Fruit fly (Drosophila melanogaster) whole organism, embryonic: ENCODE results near the gene CG4660.

Source experiments
- Antp ChIP-seq: fragments of 200-800 bp; sonication (Bioruptor generic); optimal IDR thresholded peaks from 3 replicates; lab custom pipeline; 2016; ENCODE audit warnings: missing biosample characterization, missing genetic modification characterization
- Atf6 ChIP-seq: fragments of 200-800 bp; sonication (Bioruptor generic); IDR thresholded peaks from 2 replicates; pipeline ENCODE4 v1.3.6; 2022; ENCODE audit warnings: missing biosample characterization, missing genetic modification characterization
- CG10209 ChIP-seq: fragments of 200-800 bp; sonication (Bioruptor generic); optimal IDR thresholded peaks from 3 replicates; lab custom pipeline; 2017; ENCODE audit warnings: missing biosample characterization, mild to moderate bottlenecking, missing genetic modification characterization, missing genetic modification reagents
- CG11723 ChIP-seq: fragments of 200-800 bp; sonication (Bioruptor generic); optimal IDR thresholded peaks from 2 replicates; lab custom pipeline; 2017; ENCODE audit warnings: missing biosample characterization, mild to moderate bottlenecking, missing genetic modification characterization
- CG12942 ChIP-seq: fragments of 200-800 bp; sonication (Bioruptor generic); optimal IDR thresholded peaks from 3 replicates; lab custom pipeline; 2016; ENCODE audit warnings: missing biosample characterization, missing genetic modification characterization
- CG1603 ChIP-seq: fragments of 200-800 bp; sonication (Bioruptor generic); optimal IDR thresholded peaks from 2 replicates; lab custom pipeline; 2019; ENCODE audit warnings: missing biosample characterization, mild to moderate bottlenecking, missing genetic modification characterization, moderate library complexity
- CG17802 ChIP-seq: fragments of 200-800 bp; sonication (Bioruptor generic); optimal IDR thresholded peaks from 2 replicates; lab custom pipeline; 2018; ENCODE audit warnings: missing biosample characterization, mild to moderate bottlenecking, missing genetic modification characterization, moderate library complexity
- CG17912 ChIP-seq: fragments of 200-800 bp; sonication (Bioruptor generic); optimal IDR thresholded peaks from 2 replicates; lab custom pipeline; 2018; ENCODE audit warnings: missing biosample characterization, mild to moderate bottlenecking, missing genetic modification characterization
- CG1792 ChIP-seq: fragments of 200-800 bp; sonication (Bioruptor generic); optimal IDR thresholded peaks from 2 replicates; lab custom pipeline; 2016; ENCODE audit warnings: missing biosample characterization, missing genetic modification characterization
- CG31224 ChIP-seq: fragments of 200-800 bp; sonication (Bioruptor generic); IDR thresholded peaks from 2 replicates; pipeline ENCODE4 v1.3.6; 2022; ENCODE audit warnings: missing biosample characterization, missing genetic modification characterization
- CG31388 ChIP-seq: fragments of 200-800 bp; sonication (Bioruptor generic); optimal IDR thresholded peaks from 2 replicates; lab custom pipeline; 2016; ENCODE audit warnings: missing biosample characterization, missing genetic modification characterization
- CG32767 ChIP-seq: fragments of 200-800 bp; sonication (Bioruptor generic); IDR thresholded peaks from 2 replicates; pipeline ENCODE4 v1.3.6; 2022; ENCODE audit warnings: missing biosample characterization, missing genetic modification characterization
- CG3407 ChIP-seq: fragments of 200-800 bp; sonication (Bioruptor generic); optimal IDR thresholded peaks from 2 replicates; lab custom pipeline; 2018; ENCODE audit warnings: missing biosample characterization, mild to moderate bottlenecking, missing genetic modification characterization
- CG5245 ChIP-seq: fragments of 200-800 bp; sonication (Bioruptor generic); optimal IDR thresholded peaks from 3 replicates; lab custom pipeline; 2016; ENCODE audit warnings: missing biosample characterization, missing genetic modification characterization
- CG6654 ChIP-seq: fragments of 200-800 bp; sonication (Bioruptor generic); optimal IDR thresholded peaks from 2 replicates; lab custom pipeline; 2017; ENCODE audit warnings: missing biosample characterization, mild to moderate bottlenecking, missing genetic modification characterization
- CG7556 ChIP-seq: fragments of 200-800 bp; sonication (Bioruptor generic); optimal IDR thresholded peaks from 2 replicates; lab custom pipeline; 2017; ENCODE audit warnings: missing biosample characterization, mild to moderate bottlenecking, missing genetic modification characterization
- CG9215 ChIP-seq: fragments of 200-800 bp; sonication (Bioruptor generic); IDR thresholded peaks from 2 replicates; pipeline ENCODE4 v1.3.6; 2022; ENCODE audit warnings: missing biosample characterization, missing genetic modification characterization
- Dbx ChIP-seq: fragments of 200-800 bp; sonication (Bioruptor generic); IDR thresholded peaks from 3 replicates; pipeline ENCODE4 v1.3.6; 2022; ENCODE audit warnings: missing biosample characterization, missing genetic modification characterization
- Doc2 ChIP-seq: fragments of 200-800 bp; sonication (Bioruptor generic); IDR thresholded peaks from 2 replicates; pipeline ENCODE4 v1.3.6; 2022; ENCODE audit warnings: missing biosample characterization, missing genetic modification characterization
- Doc3 ChIP-seq: fragments of 200-800 bp; sonication (Bioruptor generic); IDR thresholded peaks from 3 replicates; pipeline ENCODE4 v1.3.6; 2022; ENCODE audit warnings: missing biosample characterization, missing genetic modification characterization; ENCODE audit not compliant: partially characterized antibody
- E2f2 ChIP-seq: fragments of 200-800 bp; sonication (Bioruptor generic); IDR thresholded peaks from 2 replicates; pipeline ENCODE4 v1.3.6; 2022; ENCODE audit warnings: missing biosample characterization, missing genetic modification characterization
- Ets97D ChIP-seq: fragments of 200-800 bp; sonication (Bioruptor generic); optimal IDR thresholded peaks from 3 replicates; lab custom pipeline; 2016; ENCODE audit warnings: missing biosample characterization, missing genetic modification characterization
- H2.0 ChIP-seq: fragments of 200-800 bp; sonication (Bioruptor generic); IDR thresholded peaks from 2 replicates; pipeline ENCODE4 v1.3.6; 2022; ENCODE audit warnings: missing biosample characterization, missing genetic modification characterization
- HmgZ ChIP-seq: fragments of 200-800 bp; sonication (Bioruptor generic); optimal IDR thresholded peaks from 2 replicates; lab custom pipeline; 2018; ENCODE audit warnings: missing biosample characterization, mild to moderate bottlenecking, missing genetic modification characterization
- Nf-YA ChIP-seq: fragments of 200-800 bp; sonication (Bioruptor generic); IDR thresholded peaks from 2 replicates; pipeline ENCODE4 v1.3.6; 2022; ENCODE audit warnings: missing biosample characterization, missing genetic modification characterization
- Pdp1 ChIP-seq, 2 experiments: fragments of 200-800 bp; sonication (Bioruptor generic); optimal IDR thresholded peaks; 3 replicates each; lab custom pipeline; 2016; ENCODE audit warnings: missing biosample characterization in 2 of 2, missing genetic modification characterization in 2 of 2, mild to moderate bottlenecking in 1 of 2, moderate library complexity in 1 of 2
- Ravus ChIP-seq: fragments of 200-800 bp; sonication (Bioruptor generic); IDR thresholded peaks from 2 replicates; pipeline ENCODE4 v1.3.6; 2022; ENCODE audit warnings: missing biosample characterization, missing genetic modification characterization
- Stat92E ChIP-seq, 3 experiments: fragments of >200 bp in 2 of 3; fragments of 200-800 bp in 1 of 3; sonication (Bioruptor generic) in 1 of 3; optimal IDR thresholded peaks; 2 replicates each; lab custom pipeline; 2017 to 2019; ENCODE audit warnings: missing biosample characterization in 3 of 3, missing genetic modification characterization in 3 of 3, mild to moderate bottlenecking in 1 of 3, moderate library complexity in 1 of 3
- TFAM ChIP-seq: fragments of 200-800 bp; sonication (Bioruptor generic); optimal IDR thresholded peaks from 2 replicates; lab custom pipeline; 2017; ENCODE audit warnings: missing biosample characterization, missing genetic modification characterization, inconsistent platforms
- Vsx1 ChIP-seq: fragments of 200-800 bp; sonication (Bioruptor generic); optimal IDR thresholded peaks from 2 replicates; lab custom pipeline; 2017; ENCODE audit warnings: missing biosample characterization, mild to moderate bottlenecking, missing genetic modification characterization, missing genetic modification reagents
- ap ChIP-seq: fragments of 200-800 bp; sonication (Bioruptor generic); IDR thresholded peaks from 2 replicates; pipeline ENCODE4 v1.3.6; 2022; ENCODE audit warnings: missing biosample characterization, missing genetic modification characterization
- ase ChIP-seq: fragments of 200-800 bp; sonication (Bioruptor generic); IDR thresholded peaks from 3 replicates; pipeline ENCODE4 v1.3.6; 2022; ENCODE audit warnings: missing biosample characterization, missing genetic modification characterization
- ash1 ChIP-seq: fragments of 200-800 bp; sonication (Bioruptor generic); optimal IDR thresholded peaks from 2 replicates; lab custom pipeline; 2018; ENCODE audit warnings: missing biosample characterization, mild to moderate bottlenecking, missing genetic modification characterization
- bowl ChIP-seq: fragments of 200-800 bp; sonication (Bioruptor generic); IDR thresholded peaks from 2 replicates; pipeline ENCODE4 v1.3.6; 2022; ENCODE audit warnings: missing biosample characterization, missing genetic modification characterization
- cad ChIP-seq: fragments of >200 bp; optimal IDR thresholded peaks from 2 replicates; lab custom pipeline; 2017; ENCODE audit warnings: missing biosample characterization, missing genetic modification characterization
- caup ChIP-seq: fragments of 200-800 bp; sonication (Bioruptor generic); optimal IDR thresholded peaks from 3 replicates; lab custom pipeline; 2017; ENCODE audit warnings: missing biosample characterization, mild to moderate bottlenecking, missing genetic modification characterization, moderate library complexity; ENCODE audit not compliant: severe bottlenecking
- chif ChIP-seq, 2 experiments: fragments of 200-800 bp; sonication (Bioruptor generic); optimal IDR thresholded peaks; 3 replicates each; lab custom pipeline; 2016; ENCODE audit warnings: missing biosample characterization in 2 of 2, missing genetic modification characterization in 2 of 2
- dpn ChIP-seq, 2 experiments: fragments of 200-800 bp; sonication (Bioruptor generic); optimal IDR thresholded peaks; 3 replicates each; lab custom pipeline; 2016; ENCODE audit warnings: missing biosample characterization in 2 of 2, missing genetic modification characterization in 2 of 2
- eyg ChIP-seq: fragments of 200-800 bp; sonication (Bioruptor generic); optimal IDR thresholded peaks from 3 replicates; lab custom pipeline; 2016; ENCODE audit warnings: missing biosample characterization, missing genetic modification characterization
- fd3F ChIP-seq: fragments of 200-800 bp; sonication (Bioruptor generic); optimal IDR thresholded peaks from 2 replicates; lab custom pipeline; 2018; ENCODE audit warnings: missing biosample characterization, mild to moderate bottlenecking, missing genetic modification characterization, moderate library complexity
- gsb ChIP-seq: fragments of 200-800 bp; sonication (Bioruptor generic); IDR thresholded peaks from 2 replicates; pipeline ENCODE4 v1.3.6; 2022; ENCODE audit warnings: missing biosample characterization, missing genetic modification characterization
- inv ChIP-seq: fragments of 200-800 bp; sonication (Bioruptor generic); IDR thresholded peaks from 2 replicates; pipeline ENCODE4 v1.3.6; 2022; ENCODE audit warnings: missing biosample characterization, missing genetic modification characterization; ENCODE audit not compliant: partially characterized antibody
- kay ChIP-seq: fragments of 200-800 bp; sonication (Bioruptor generic); optimal IDR thresholded peaks from 2 replicates; lab custom pipeline; 2016; ENCODE audit warnings: missing biosample characterization, missing genetic modification characterization
- nerfin-2 ChIP-seq: fragments of 200-800 bp; sonication (Bioruptor generic); IDR thresholded peaks from 2 replicates; pipeline ENCODE4 v1.3.6; 2022; ENCODE audit warnings: missing biosample characterization, missing genetic modification characterization; ENCODE audit not compliant: partially characterized antibody
- pho ChIP-seq: fragments of 200-800 bp; sonication (Bioruptor generic); optimal IDR thresholded peaks from 2 replicates; lab custom pipeline; 2016; ENCODE audit warnings: missing biosample characterization, missing genetic modification characterization
- run ChIP-seq: fragments of 200-800 bp; sonication (Bioruptor generic); optimal IDR thresholded peaks from 3 replicates; lab custom pipeline; 2018; ENCODE audit warnings: missing biosample characterization, mild to moderate bottlenecking, missing genetic modification characterization
- sd ChIP-seq: fragments of 200-800 bp; sonication (Bioruptor generic); optimal IDR thresholded peaks from 3 replicates; lab custom pipeline; 2018; ENCODE audit warnings: missing biosample characterization, mild to moderate bottlenecking, missing genetic modification characterization, moderate library complexity
- sima ChIP-seq: fragments of 200-800 bp; sonication (Bioruptor generic); optimal IDR thresholded peaks from 2 replicates; lab custom pipeline; 2016; ENCODE audit warnings: missing biosample characterization, missing genetic modification characterization
- so ChIP-seq: fragments of 200-800 bp; sonication (Bioruptor generic); IDR thresholded peaks from 3 replicates; pipeline ENCODE4 v1.3.6; 2022; ENCODE audit warnings: missing biosample characterization, missing genetic modification characterization
- tap ChIP-seq: fragments of 200-800 bp; optimal IDR thresholded peaks from 3 replicates; lab custom pipeline; 2019; ENCODE audit warnings: missing biosample characterization, mild to moderate bottlenecking, missing genetic modification characterization, moderate library complexity
- usp ChIP-seq: fragments of >200 bp; optimal IDR thresholded peaks from 2 replicates; lab custom pipeline; 2017; ENCODE audit warnings: missing biosample characterization, missing genetic modification characterization

The CG4660 gene

dm6 chrX:6097578-6097977 lies 16.4 kb upstream of the CG4660 start (continued):
- TF ChIP-seq CG7556 (GFP tag; lab: Kevin White, UChicago) (peak; percentile 77), CG1792 (GFP tag; lab: Kevin White, UChicago) (peak; percentile 61), sima (GFP tag; lab: Kevin White, UChicago) (no peak), CG5245 (peak; percentile 81), inv (GFP tag; lab: Robert Waterston, UW) (no peak), Dbx (GFP tag; lab: Robert Waterston, UW) (peak; percentile 83), gsb (GFP tag; lab: Robert Waterston, UW) (peak; percentile 78), caup (GFP tag; lab: Kevin White, UChicago) (peak; percentile 77), Nf-YA (GFP tag; lab: Robert Waterston, UW) (peak; percentile 89), tap (tag; lab: Kevin White, UChicago) (peak; percentile 65), sd (no peak), HmgZ (peak; percentile 71), Pdp1 (GFP tag; optimal IDR thresholded peaks at IDR 0.05; lab: Kevin White, UChicago) (peak; percentile 79 to 84), ap (peak; percentile 76), Vsx1 (GFP tag; lab: Kevin White, UChicago) (peak; percentile 37), bowl (GFP tag; lab: Robert Waterston, UW) (peak; percentile 73), CG1603 (tag; lab: Kevin White, UChicago) (peak; percentile 87), CG3407 (GFP tag; lab: Kevin White, UChicago) (peak; percentile 71), CG31224 (GFP tag; lab: Robert Waterston, UW) (peak; percentile 59), CG17912 (GFP tag; lab: Kevin White, UChicago) (no peak), so (peak; percentile 87), Ravus (GFP tag; lab: Robert Waterston, UW) (peak; percentile 60), cad (GFP tag; lab: Kevin White, UChicago) (no peak), eyg (GFP tag; lab: Kevin White, UChicago) (peak; percentile 54), Antp (GFP tag; lab: Kevin White, UChicago) (peak; percentile 89), kay (GFP tag; lab: Kevin White, UChicago) (peak; percentile 46), CG12942 (peak; percentile 59), CG11723 (GFP tag; lab: Kevin White, UChicago) (peak; percentile 35), Doc2 (peak; percentile 72), ash1 (no peak), run (peak; percentile 20), TFAM (GFP tag; lab: Kevin White, UChicago) (peak; percentile 13), CG32767 (GFP tag; lab: Robert Waterston, UW) (peak; percentile 81), CG6654 (GFP tag; lab: Kevin White, UChicago) (peak; percentile 44), nerfin-2 (no peak), chif (GFP tag; optimal IDR thresholded peaks at IDR 0.05; lab: Kevin White, UChicago) (peak; percentile 76 to 78), CG17802 (peak; percentile 60), pho (GFP tag; lab: Kevin White, UChicago) (peak; percentile 54), usp (GFP tag; lab: Kevin White, UChicago) (no peak), ase (peak; percentile 89), E2f2 (GFP tag; lab: Robert Waterston, UW) (peak; percentile 67), Doc3 (GFP tag; lab: Robert Waterston, UW) (no peak), H2.0 (GFP tag; lab: Robert Waterston, UW) (peak; percentile 87), CG31388 (GFP tag; lab: Kevin White, UChicago) (peak; percentile 39), dpn (GFP tag; optimal IDR thresholded peaks at IDR 0.05; lab: Kevin White, UChicago) (peak; percentile 80 to 82), Atf6 (GFP tag; lab: Robert Waterston, UW) (peak; percentile 86), fd3F (GFP tag; lab: Kevin White, UChicago) (peak; percentile 39), Ets97D (GFP tag; lab: Kevin White, UChicago) (peak; percentile 37), Stat92E (GFP tag; optimal IDR thresholded peaks at IDR 0.05; lab: Kevin White, UChicago) (no peak), CG10209 (peak; percentile 74), CG9215 (GFP tag; lab: Robert Waterston, UW) (peak; percentile 78)
